Worm (Caenorhabditis elegans) whole organism, young adult: Measurements from ENCODE around the gene T28D6.3.

Experiments used
- B0019.2 ChIP-seq: fragments of 200-800 bp; sonication (Bioruptor generic); conservative IDR thresholded peaks from 2 replicates; pipeline ENCODE4 v1.3.6; 2022; ENCODE audit warnings: missing genetic modification reagents, missing genetic modification characterization, missing compliant biosample characterization
- B0035.1 ChIP-seq: sonication (generic microtip); optimal IDR thresholded peaks from 2 replicates; lab custom pipeline; 2016; ENCODE audit warnings: missing genetic modification characterization, mild to moderate bottlenecking, missing compliant biosample characterization, missing genotype, missing genetic modification reagents
- B0261.1 ChIP-seq: sonication (generic microtip); optimal IDR thresholded peaks from 2 replicates; lab custom pipeline; 2016; ENCODE audit warnings: mild to moderate bottlenecking, missing genetic modification characterization, moderate library complexity, missing compliant biosample characterization
- C06A6.2 ChIP-seq: fragments of 200-800 bp; sonication (Bioruptor generic); conservative IDR thresholded peaks from 2 replicates; pipeline ENCODE4 v1.3.6; 2022; ENCODE audit warnings: missing genetic modification characterization, missing compliant biosample characterization
- C17E4.6 ChIP-seq: fragments of 200-800 bp; sonication (Bioruptor generic); IDR thresholded peaks from 2 replicates; pipeline ENCODE4 v1.3.6; 2022; ENCODE audit warnings: missing genetic modification reagents, missing genetic modification characterization, missing compliant biosample characterization
- D2030.7 ChIP-seq: fragments of 200-800 bp; sonication (Bioruptor generic); IDR thresholded peaks from 2 replicates; pipeline ENCODE4 v1.3.6; 2022; ENCODE audit warnings: missing genetic modification reagents, missing genetic modification characterization, missing compliant biosample characterization
- F10E7.11 ChIP-seq: sonication (generic microtip); optimal IDR thresholded peaks from 2 replicates; lab custom pipeline; 2017; ENCODE audit warnings: mild to moderate bottlenecking, missing genetic modification characterization, moderate library complexity, missing compliant biosample characterization
- F57C9.4 ChIP-seq: sonication (generic microtip); optimal IDR thresholded peaks from 2 replicates; lab custom pipeline; 2017; ENCODE audit warnings: mild to moderate bottlenecking, missing genetic modification characterization, missing compliant biosample characterization
- K11D2.4 ChIP-seq: fragments of 200-800 bp; sonication (Bioruptor generic); IDR thresholded peaks from 2 replicates; pipeline ENCODE4 v1.3.6; 2022; ENCODE audit warnings: missing genetic modification reagents, missing genetic modification characterization, missing compliant biosample characterization
- Y67H2A.10 ChIP-seq: fragments of 200-800 bp; sonication (Bioruptor generic); conservative IDR thresholded peaks from 2 replicates; pipeline ENCODE4 v1.3.6; 2022; ENCODE audit warnings: missing genetic modification reagents, missing genetic modification characterization, missing compliant biosample characterization
- Y79H2A.3 ChIP-seq: fragments of 200-800 bp; sonication (Bioruptor generic); conservative IDR thresholded peaks from 2 replicates; pipeline ENCODE4 v1.3.6; 2022; ENCODE audit warnings: missing genetic modification reagents, missing genetic modification characterization, missing compliant biosample characterization
- ama-1 ChIP-seq, 3 experiments: fragments of 150-350 bp in 1 of 3; sonication (generic microtip) in 2 of 3; optimal IDR thresholded peaks; 2 replicates each; lab custom pipeline; 2014 to 2018; ENCODE audit warnings: missing biosample characterization in 2 of 3, missing genetic modification characterization in 2 of 3, missing genetic modification reagents in 2 of 3
- cebp-1 ChIP-seq, 2 experiments: fragments of 200-800 bp in 1 of 2; sonication (Bioruptor generic) in 1 of 2; sonication (generic microtip) in 1 of 2; IDR thresholded peaks in 1 of 2; optimal IDR thresholded peaks in 1 of 2; 2 replicates each; pipeline versions ENCODE4 v1.3.6 to Lab custom; 2017 to 2022; ENCODE audit warnings: missing compliant biosample characterization in 2 of 2, missing genetic modification characterization in 2 of 2, mild to moderate bottlenecking in 1 of 2, missing genetic modification reagents in 1 of 2, moderate library complexity in 1 of 2
- egrh-3 ChIP-seq: fragments of 200-800 bp; sonication (Bioruptor generic); IDR thresholded peaks from 2 replicates; pipeline ENCODE4 v1.3.6; 2022; ENCODE audit warnings: missing genetic modification reagents, missing genetic modification characterization, missing compliant biosample characterization
- ets-4 ChIP-seq: fragments of 200-800 bp; sonication (Bioruptor generic); optimal IDR thresholded peaks from 2 replicates; lab custom pipeline; 2018; ENCODE audit warnings: mild to moderate bottlenecking, missing genetic modification characterization, missing compliant biosample characterization
- him-1 ChIP-seq: sonication (generic microtip); optimal IDR thresholded peaks from 2 replicates; lab custom pipeline; 2016; ENCODE audit warnings: missing genotype, missing genetic modification reagents, missing genetic modification characterization, missing compliant biosample characterization
- hlh-12 ChIP-seq: sonication (generic microtip); optimal IDR thresholded peaks from 2 replicates; lab custom pipeline; 2016; ENCODE audit warnings: missing genetic modification characterization, missing compliant biosample characterization
- hmg-1.2 ChIP-seq: fragments of 200-800 bp; sonication (Bioruptor generic); IDR thresholded peaks from 2 replicates; pipeline ENCODE4 v1.3.6; 2022; ENCODE audit warnings: missing genetic modification reagents, missing genetic modification characterization, missing compliant biosample characterization
- let-607 ChIP-seq, 2 experiments: fragments of 200-800 bp in 1 of 2; sonication (Bioruptor generic) in 1 of 2; sonication (generic microtip) in 1 of 2; optimal IDR thresholded peaks; 2 replicates each; lab custom pipeline; 2016 to 2018; ENCODE audit warnings: mild to moderate bottlenecking in 2 of 2, missing compliant biosample characterization in 2 of 2, missing genetic modification characterization in 2 of 2, moderate library complexity in 2 of 2, missing genotype in 1 of 2
- lin-26 ChIP-seq: fragments of 200-800 bp; sonication (Bioruptor generic); IDR thresholded peaks from 2 replicates; pipeline ENCODE4 v1.3.6; 2022; ENCODE audit warnings: missing genetic modification reagents, missing genetic modification characterization, missing compliant biosample characterization
- madf-8 ChIP-seq: fragments of 200-800 bp; sonication (Bioruptor generic); conservative IDR thresholded peaks from 2 replicates; pipeline ENCODE4 v1.3.6; 2022; ENCODE audit warnings: missing genetic modification reagents, missing genetic modification characterization, missing compliant biosample characterization
- mes-4 ChIP-seq: sonication (generic microtip); optimal IDR thresholded peaks from 2 replicates; lab custom pipeline; 2016; ENCODE audit warnings: missing genotype, missing genetic modification characterization, missing compliant biosample characterization
- nfyb-1 ChIP-seq: fragments of 200-800 bp; sonication (Bioruptor generic); IDR thresholded peaks from 2 replicates; pipeline ENCODE4 v1.3.6; 2022; ENCODE audit warnings: missing genetic modification reagents, missing genetic modification characterization, missing compliant biosample characterization
- nhr-80 ChIP-seq: sonication (generic microtip); optimal IDR thresholded peaks from 2 replicates; lab custom pipeline; 2016; ENCODE audit warnings: missing genetic modification characterization, missing compliant biosample characterization
- rpc-1 ChIP-seq, 2 experiments: fragments of 150-350 bp in 1 of 2; sonication (generic microtip) in 1 of 2; optimal IDR thresholded peaks; 2 replicates each; lab custom pipeline; 2014 to 2018; ENCODE audit warnings: missing biosample characterization in 1 of 2, missing genetic modification characterization in 1 of 2, missing genetic modification reagents in 1 of 2, missing genotype in 1 of 2
- snpc-1.3 ChIP-seq: sonication (generic microtip); optimal IDR thresholded peaks from 2 replicates; lab custom pipeline; 2017; ENCODE audit warnings: missing genetic modification characterization, mild to moderate bottlenecking, missing compliant biosample characterization, antibody characterized with exemption, moderate library complexity, missing genotype, missing genetic modification reagents; ENCODE audit not compliant: insufficient read depth
- snpc-4 ChIP-seq, 5 experiments: fragments of 150-350 bp in 1 of 5; sonication (generic microtip) in 4 of 5; optimal IDR thresholded peaks; 2 replicates each; lab custom pipeline; 2014 to 2018; ENCODE audit warnings: missing genetic modification characterization in 5 of 5, missing biosample characterization in 3 of 5, antibody characterized with exemption in 2 of 5, mild to moderate bottlenecking in 2 of 5, missing compliant biosample characterization in 2 of 5, missing genotype in 2 of 5, moderate library complexity in 2 of 5, missing genetic modification reagents in 1 of 5
- xnd-1 ChIP-seq: sonication (generic microtip); optimal IDR thresholded peaks from 2 replicates; lab custom pipeline; 2016; ENCODE audit warnings: missing genotype, missing genetic modification reagents, missing genetic modification characterization, missing compliant biosample characterization
- zfh-2 ChIP-seq: fragments of 200-800 bp; sonication (Bioruptor generic); conservative IDR thresholded peaks from 2 replicates; pipeline ENCODE4 v1.3.6; 2022; ENCODE audit warnings: missing genetic modification reagents, missing genetic modification characterization, missing compliant biosample characterization
- ztf-22 ChIP-seq: fragments of 200-800 bp; sonication (Bioruptor generic); optimal IDR thresholded peaks from 2 replicates; lab custom pipeline; 2018; ENCODE audit warnings: mild to moderate bottlenecking, missing genetic modification characterization, moderate library complexity, missing compliant biosample characterization
- ztf-26 ChIP-seq: sonication (generic microtip); optimal IDR thresholded peaks from 2 replicates; lab custom pipeline; 2017; ENCODE audit warnings: missing genetic modification characterization, missing compliant biosample characterization

T28D6.3 gene

ce11 chrIII:11371688-11372087, 5.1 kb downstream of the T28D6.3 start, which contains the start of gene tba-7:
TSS of gene tba-7 (minus strand) at chrIII:11371788.
- no peak for TF ChIP-seq B0019.2 (GFP tag; lab: Robert Waterston, UW)
- TF ChIP-seq egrh-3, result no peak
- TF ChIP-seq ztf-26 (tag; lab: Kevin White, UChicago), result no peak
- TF ChIP-seq cebp-1 (GFP tag; IDR thresholded peaks at IDR 0.05; lab: Robert Waterston, UW), result no peak
- TF ChIP-seq cebp-1 (tag; optimal IDR thresholded peaks at IDR 0.05; lab: Kevin White, UChicago), result peak; percentile 58
- no peak for TF ChIP-seq C17E4.6 (GFP tag; lab: Robert Waterston, UW)
- TF ChIP-seq him-1, result no peak
- TF ChIP-seq nfyb-1, result no peak
- TF ChIP-seq F10E7.11, result no peak
- TF ChIP-seq K11D2.4 (GFP tag; lab: Robert Waterston, UW), result no peak
- TF ChIP-seq let-607 (tag; optimal IDR thresholded peaks at IDR 0.05; lab: Kevin White, UChicago), result no peak
- TF ChIP-seq F57C9.4, result no peak
- peak; percentile 45 for TF ChIP-seq B0261.1 (tag; lab: Kevin White, UChicago)
- TF ChIP-seq hmg-1.2 (GFP tag; lab: Robert Waterston, UW), result no peak

ce11 chrIII:11372199-11372938, 5.8 kb downstream of the T28D6.3 start:
- TF ChIP-seq nhr-80 (tag; lab: Kevin White, UChicago) (peak; percentile 34), Y79H2A.3 (GFP tag; lab: Robert Waterston, UW) (no peak), mes-4 (no peak), snpc-4 (GFP tag; optimal IDR thresholded peaks at IDR 0.05; lab: Kevin White, UChicago) (no peak), snpc-4 (tag; optimal IDR thresholded peaks at IDR 0.05; lab: Kevin White, UChicago) (peak; percentile 89 to 95 (median 92)), lin-26 (no peak), zfh-2 (GFP tag; lab: Robert Waterston, UW) (0 out of 2 replicates have a peak, but pooled peaks have one; percentile 7)
- TF ChIP-seq, all 124 proteins: peak for 3

DNA sequence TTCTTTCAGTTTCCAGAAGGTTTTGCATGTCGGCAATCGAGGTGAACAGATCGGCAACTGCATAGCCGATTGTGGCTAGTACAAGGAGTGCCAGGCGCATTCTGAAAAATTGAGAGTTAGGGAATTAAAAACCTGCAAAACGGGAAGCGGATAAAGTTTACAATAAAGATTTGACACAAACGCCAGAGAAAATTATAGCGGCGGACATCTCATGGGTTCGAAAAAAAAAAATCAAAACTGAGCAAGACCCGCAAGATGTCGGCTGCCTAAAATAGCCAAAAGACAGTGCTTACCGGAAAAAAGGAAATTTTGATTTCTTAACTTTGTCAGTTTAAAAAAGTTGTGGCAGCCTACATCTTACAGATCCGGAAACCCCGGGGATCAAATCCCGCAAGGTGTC, 11.3 kb downstream of the T28D6.3 start, which contains the start of gene dpy-18:
dpy-18 (minus strand) TSS at position 101 of the 400 bp plus-strand sequence.
- no peak for TF ChIP-seq Y79H2A.3 (GFP tag; lab: Robert Waterston, UW)
- no peak for TF ChIP-seq xnd-1 (tag; lab: Kevin White, UChicago)
- no peak for TF ChIP-seq D2030.7 (GFP tag; lab: Robert Waterston, UW)
- TF ChIP-seq rpc-1 (optimal IDR thresholded peaks at IDR 0.05; lab: Kevin White, UChicago), result no peak
- no peak for TF ChIP-seq rpc-1 (tag; optimal IDR thresholded peaks at IDR 0.05; lab: Kevin White, UChicago)
- no peak for TF ChIP-seq madf-8 (GFP tag; lab: Robert Waterston, UW)
- TF ChIP-seq snpc-1.3 (tag; lab: Kevin White, UChicago), result no peak
- TF ChIP-seq B0035.1 (tag; lab: Kevin White, UChicago), result no peak
- no peak for TF ChIP-seq hlh-12 (tag; lab: Kevin White, UChicago)
- TF ChIP-seq, all 124 proteins: peak for 0

DNA sequence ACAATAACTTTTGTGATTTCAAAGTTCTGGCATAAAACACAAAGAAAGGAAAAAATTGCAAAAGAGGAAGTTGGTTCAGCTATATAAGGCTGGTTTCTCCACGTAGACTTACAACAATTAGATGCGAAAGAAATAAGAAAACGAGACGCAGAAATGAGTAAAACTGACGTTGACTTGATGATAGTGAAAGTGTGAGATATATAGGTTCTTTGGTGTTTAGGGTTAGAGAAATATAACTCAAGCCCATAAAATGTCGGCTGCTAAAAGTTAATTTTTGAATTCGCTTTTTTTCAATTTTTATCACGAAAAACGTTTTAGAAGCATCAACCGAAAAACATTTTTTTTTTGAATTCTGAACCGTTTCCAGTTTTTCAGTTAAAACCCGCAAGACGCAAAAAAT, 11.9 kb downstream of the T28D6.3 start:
- TF ChIP-seq ama-1 (optimal IDR thresholded peaks at IDR 0.05; lab: Kevin White, UChicago), result no peak
- TF ChIP-seq ama-1 (GFP tag; optimal IDR thresholded peaks at IDR 0.05; lab: Kevin White, UChicago), result no peak
- no peak for TF ChIP-seq snpc-4 (GFP tag; optimal IDR thresholded peaks at IDR 0.05; lab: Kevin White, UChicago)
- TF ChIP-seq snpc-4 (tag; optimal IDR thresholded peaks at IDR 0.05; lab: Kevin White, UChicago), result peak in 1 of 4 experiments; percentile 16
- TF ChIP-seq, all 124 proteins: peak for 1

- TF ChIP-seq F10E7.11 (no peak), ets-4 (no peak), snpc-4 (GFP tag; optimal IDR thresholded peaks at IDR 0.05; lab: Kevin White, UChicago) (no peak), snpc-4 (tag; optimal IDR thresholded peaks at IDR 0.05; lab: Kevin White, UChicago) (peak in 3 of 4 experiments; percentile 52 to 76 (median 60)), C06A6.2 (no peak), Y67H2A.10 (GFP tag; lab: Robert Waterston, UW) (no peak), ztf-22 (no peak)
- TF ChIP-seq, all 124 proteins: peak for 1
Measured at ce11 chrIII:11378910-11379309, 12.3 kb downstream of the T28D6.3 start.
